Worm (Caenorhabditis elegans) whole organism, mixed stage, embryonic: ENCODE results near the gene ceh-86.

Source experiments
- drap-1 ChIP-seq: fragments of 200-800 bp; sonication (Bioruptor generic); optimal IDR thresholded peaks from 3 replicates; lab custom pipeline; 2018; ENCODE audit warnings: mild to moderate bottlenecking, missing genetic modification characterization, missing compliant biosample characterization
- elt-3 ChIP-seq: fragments of 150-350 bp; optimal IDR thresholded peaks from 2 replicates; lab custom pipeline; 2014; ENCODE audit warnings: missing biosample characterization, missing genetic modification characterization
- mep-1 ChIP-seq: fragments of 150-350 bp; optimal IDR thresholded peaks from 2 replicates; lab custom pipeline; 2017; ENCODE audit warnings: missing biosample characterization, missing genetic modification reagents, missing genetic modification characterization, inconsistent platforms
- nhr-12 ChIP-seq: fragments of 150-350 bp; optimal IDR thresholded peaks from 2 replicates; lab custom pipeline; 2014; ENCODE audit warnings: missing biosample characterization, missing genetic modification characterization
- nhr-28 ChIP-seq: fragments of 150-350 bp; optimal IDR thresholded peaks from 2 replicates; lab custom pipeline; 2014; ENCODE audit warnings: missing biosample characterization, missing genetic modification characterization
- unc-39 ChIP-seq: fragments of 150-350 bp; optimal IDR thresholded peaks from 2 replicates; lab custom pipeline; 2014; ENCODE audit warnings: missing biosample characterization, missing genetic modification characterization
- unc-62 ChIP-seq: fragments of 150-350 bp; optimal IDR thresholded peaks from 2 replicates; lab custom pipeline; 2014; ENCODE audit warnings: missing biosample characterization, missing genetic modification reagents, missing genetic modification characterization
- ztf-11 ChIP-seq: fragments of 150-350 bp; optimal IDR thresholded peaks from 2 replicates; lab custom pipeline; 2014; ENCODE audit warnings: missing biosample characterization, missing genetic modification characterization

ce11 chrII:2478543-2478942, 46.7 kb upstream of the ceh-86 start, which contains the start of gene mnat-1:
- TF ChIP-seq mep-1 (tag; lab: Kevin White, UChicago), result no peak
- TF ChIP-seq nhr-12, result no peak
- TF ChIP-seq unc-39 (tag; lab: Kevin White, UChicago), result no peak
- TF ChIP-seq elt-3, result no peak
- TF ChIP-seq unc-62 (GFP tag; lab: Kevin White, UChicago), result no peak
- no peak for TF ChIP-seq nhr-28
- no peak for TF ChIP-seq ztf-11 (tag; lab: Kevin White, UChicago)
- TF ChIP-seq drap-1 (GFP tag; lab: Kevin White, UChicago), result no peak
